Fruit fly (Drosophila melanogaster) whole organism, embryonic: Measurements from ENCODE around the gene Txl.

Source experiments
- Adf1 ChIP-seq: fragments of 200-800 bp; sonication (Bioruptor generic); IDR thresholded peaks from 2 replicates; pipeline ENCODE4 v1.3.6; 2022; ENCODE audit warnings: missing biosample characterization, missing genetic modification characterization
- Awh ChIP-seq: fragments of 200-800 bp; sonication (Bioruptor generic); IDR thresholded peaks from 2 replicates; pipeline ENCODE4, ENCODE4 v1.3.6; 2022; ENCODE audit warnings: missing biosample characterization, missing genetic modification characterization
- C15 ChIP-seq: fragments of 200-800 bp; sonication (Bioruptor generic); IDR thresholded peaks from 3 replicates; pipeline ENCODE4 v1.3.6; 2022; ENCODE audit warnings: missing biosample characterization, missing genetic modification characterization
- CG10209 ChIP-seq: fragments of 200-800 bp; sonication (Bioruptor generic); optimal IDR thresholded peaks from 3 replicates; lab custom pipeline; 2017; ENCODE audit warnings: missing biosample characterization, mild to moderate bottlenecking, missing genetic modification characterization, missing genetic modification reagents
- CG10431 ChIP-seq: fragments of 200-800 bp; sonication (Bioruptor generic); optimal IDR thresholded peaks from 3 replicates; lab custom pipeline; 2018; ENCODE audit warnings: missing biosample characterization, mild to moderate bottlenecking, missing genetic modification characterization
- CG11398 ChIP-seq: fragments of 200-800 bp; sonication (Bioruptor generic); optimal IDR thresholded peaks from 2 replicates; lab custom pipeline; 2016; ENCODE audit warnings: missing biosample characterization, missing genetic modification characterization
- CG12744 ChIP-seq: fragments of 200-800 bp; sonication (Bioruptor generic); optimal IDR thresholded peaks from 2 replicates; lab custom pipeline; 2016; ENCODE audit warnings: missing biosample characterization, missing genetic modification characterization
- CG17359 ChIP-seq: fragments of 200-800 bp; sonication (Bioruptor generic); optimal IDR thresholded peaks from 3 replicates; lab custom pipeline; 2018; ENCODE audit warnings: missing biosample characterization, mild to moderate bottlenecking, missing genetic modification characterization, moderate library complexity
- CG30020 ChIP-seq: fragments of 200-800 bp; optimal IDR thresholded peaks from 2 replicates; lab custom pipeline; 2019; ENCODE audit warnings: missing biosample characterization, mild to moderate bottlenecking, missing genetic modification characterization, moderate library complexity
- CG32772 ChIP-seq: fragments of 200-800 bp; sonication (Bioruptor generic); IDR thresholded peaks from 2 replicates; pipeline ENCODE4 v1.3.6; 2022; ENCODE audit warnings: missing biosample characterization, missing genetic modification characterization
- CG6272 ChIP-seq: fragments of 200-800 bp; sonication (Bioruptor generic); IDR thresholded peaks from 2 replicates; pipeline ENCODE4 v1.3.6; 2022; ENCODE audit warnings: missing biosample characterization, missing genetic modification characterization
- CG8290 ChIP-seq, 3 experiments: fragments of 200-800 bp; sonication (Bioruptor generic); optimal IDR thresholded peaks; 2 replicates each; lab custom pipeline; 2016 to 2019; ENCODE audit warnings: missing biosample characterization in 3 of 3, missing genetic modification characterization in 3 of 3, mild to moderate bottlenecking in 2 of 3, moderate library complexity in 1 of 3
- CTCF ChIP-seq: fragments of 200-800 bp; sonication (Bioruptor generic); optimal IDR thresholded peaks from 2 replicates; lab custom pipeline; 2017; ENCODE audit warnings: missing biosample characterization, mild to moderate bottlenecking, missing genetic modification characterization, moderate library complexity
- Chrac-16 ChIP-seq: fragments of 200-800 bp; sonication (Bioruptor generic); optimal IDR thresholded peaks from 3 replicates; lab custom pipeline; 2016; ENCODE audit warnings: missing biosample characterization, missing genetic modification characterization
- Dfd ChIP-seq, 2 experiments: fragments of >200 bp; optimal IDR thresholded peaks; 2 replicates each; lab custom pipeline; 2017; ENCODE audit warnings: missing biosample characterization in 2 of 2, missing genetic modification characterization in 2 of 2
- Dip3 ChIP-seq: fragments of 200-800 bp; sonication (Bioruptor generic); optimal IDR thresholded peaks from 3 replicates; lab custom pipeline; 2016; ENCODE audit warnings: missing biosample characterization, missing genetic modification characterization
- Drgx ChIP-seq: fragments of 200-800 bp; sonication (Bioruptor generic); IDR thresholded peaks from 2 replicates; pipeline ENCODE4 v1.3.6; 2022; ENCODE audit warnings: missing biosample characterization, missing genetic modification characterization
- Gug ChIP-seq: fragments of 200-800 bp; sonication (Bioruptor generic); IDR thresholded peaks from 4 replicates; pipeline ENCODE4 v1.3.6; 2022; ENCODE audit warnings: missing biosample characterization, missing genetic modification characterization
- HLH3B ChIP-seq: fragments of 200-800 bp; sonication (Bioruptor generic); IDR thresholded peaks from 2 replicates; pipeline ENCODE4 v1.3.6; 2022; ENCODE audit warnings: missing biosample characterization, missing genetic modification characterization
- HLH4C ChIP-seq: fragments of 200-800 bp; sonication (Bioruptor generic); IDR thresholded peaks from 3 replicates; pipeline ENCODE4 v1.3.6; 2022; ENCODE audit warnings: missing biosample characterization, missing genetic modification characterization; ENCODE audit not compliant: partially characterized antibody
- Hand ChIP-seq: fragments of 200-800 bp; sonication (Bioruptor generic); optimal IDR thresholded peaks from 2 replicates; lab custom pipeline; 2017; ENCODE audit warnings: mild to moderate bottlenecking, missing biosample characterization, missing genetic modification reagents, missing genetic modification characterization
- Hr51 ChIP-seq, 2 experiments: fragments of 200-800 bp; sonication (Bioruptor generic); optimal IDR thresholded peaks; 2 replicates in 1 of 2; 3 replicates in 1 of 2; lab custom pipeline; 2016 to 2018; ENCODE audit warnings: missing biosample characterization in 2 of 2, missing genetic modification characterization in 2 of 2, mild to moderate bottlenecking in 1 of 2, moderate library complexity in 1 of 2
- Jarid2 ChIP-seq: fragments of 200-800 bp; sonication (Bioruptor generic); optimal IDR thresholded peaks from 3 replicates; lab custom pipeline; 2017; ENCODE audit warnings: mild to moderate bottlenecking, missing biosample characterization, missing genetic modification reagents, missing genetic modification characterization
- MTF-1 ChIP-seq: fragments of 200-800 bp; sonication (Bioruptor generic); optimal IDR thresholded peaks from 2 replicates; lab custom pipeline; 2018; ENCODE audit warnings: missing biosample characterization, mild to moderate bottlenecking, missing genetic modification characterization, borderline replicate concordance
- Myb ChIP-seq: fragments of 200-800 bp; sonication (Bioruptor generic); optimal IDR thresholded peaks from 2 replicates; lab custom pipeline; 2016; ENCODE audit warnings: missing biosample characterization, missing genetic modification characterization
- NC2α ChIP-seq: fragments of 200-800 bp; sonication (Bioruptor generic); optimal IDR thresholded peaks from 2 replicates; lab custom pipeline; 2016; ENCODE audit warnings: missing biosample characterization, missing genetic modification characterization
- NC2β ChIP-seq: fragments of 200-800 bp; sonication (Bioruptor generic); optimal IDR thresholded peaks from 2 replicates; lab custom pipeline; 2016; ENCODE audit warnings: missing biosample characterization, missing genetic modification characterization
- Sin3A ChIP-seq: fragments of >200 bp; optimal IDR thresholded peaks from 2 replicates; lab custom pipeline; 2018
- Sox102F ChIP-seq: fragments of 200-800 bp; sonication (Bioruptor generic); optimal IDR thresholded peaks from 2 replicates; lab custom pipeline; 2018; ENCODE audit warnings: missing biosample characterization, mild to moderate bottlenecking, missing genetic modification characterization, moderate library complexity
- Xrp1 ChIP-seq: fragments of 200-800 bp; sonication (Bioruptor generic); IDR thresholded peaks from 2 replicates; pipeline ENCODE4 v1.3.6; 2022; ENCODE audit warnings: missing biosample characterization, missing genetic modification characterization
- YL-1 ChIP-seq: fragments of 200-800 bp; sonication (Bioruptor generic); optimal IDR thresholded peaks from 3 replicates; lab custom pipeline; 2017; ENCODE audit warnings: missing biosample characterization, mild to moderate bottlenecking, missing genetic modification characterization
- bowl ChIP-seq: fragments of 200-800 bp; sonication (Bioruptor generic); IDR thresholded peaks from 2 replicates; pipeline ENCODE4 v1.3.6; 2022; ENCODE audit warnings: missing biosample characterization, missing genetic modification characterization
- bsh ChIP-seq, 2 experiments: fragments of 200-800 bp; sonication (Bioruptor generic); optimal IDR thresholded peaks; 2 replicates each; lab custom pipeline; 2017 to 2018; ENCODE audit warnings: mild to moderate bottlenecking in 2 of 2, missing biosample characterization in 2 of 2, missing genetic modification characterization in 2 of 2, moderate library complexity in 1 of 2
- cg ChIP-seq: fragments of 200-800 bp; sonication (Bioruptor generic); optimal IDR thresholded peaks from 3 replicates; lab custom pipeline; 2019; ENCODE audit warnings: missing biosample characterization, mild to moderate bottlenecking, missing genetic modification characterization, moderate library complexity
- chinmo ChIP-seq: fragments of 200-800 bp; sonication (Bioruptor generic); IDR thresholded peaks from 4 replicates; pipeline ENCODE4 v1.3.6; 2022; ENCODE audit warnings: missing biosample characterization, missing genetic modification characterization; ENCODE audit not compliant: partially characterized antibody
- crol ChIP-seq: fragments of 200-800 bp; sonication (Bioruptor generic); IDR thresholded peaks from 2 replicates; pipeline ENCODE4 v1.3.6; 2022; ENCODE audit warnings: missing biosample characterization, missing genetic modification characterization
- cwo ChIP-seq: fragments of 200-800 bp; sonication (Bioruptor generic); optimal IDR thresholded peaks from 3 replicates; lab custom pipeline; 2017; ENCODE audit warnings: missing biosample characterization, missing genetic modification characterization, mild to moderate bottlenecking, moderate library complexity, missing genetic modification reagents
- dm ChIP-seq: fragments of 200-800 bp; sonication (Bioruptor generic); optimal IDR thresholded peaks from 3 replicates; lab custom pipeline; 2016; ENCODE audit warnings: missing biosample characterization, missing genetic modification characterization
- dpn ChIP-seq, 2 experiments: fragments of 200-800 bp; sonication (Bioruptor generic); optimal IDR thresholded peaks; 3 replicates each; lab custom pipeline; 2016; ENCODE audit warnings: missing biosample characterization in 2 of 2, missing genetic modification characterization in 2 of 2
- gt ChIP-seq: fragments of 200-800 bp; sonication (Bioruptor generic); IDR thresholded peaks from 2 replicates; pipeline ENCODE4 v1.3.6; 2022; ENCODE audit warnings: missing biosample characterization, missing genetic modification characterization
- knrl ChIP-seq: fragments of 200-800 bp; sonication (Bioruptor generic); IDR thresholded peaks from 3 replicates; pipeline ENCODE4 v1.3.6; 2022; ENCODE audit warnings: missing biosample characterization, missing genetic modification characterization; ENCODE audit not compliant: partially characterized antibody
- nerfin-1 ChIP-seq: fragments of 200-800 bp; sonication (Bioruptor generic); optimal IDR thresholded peaks from 3 replicates; lab custom pipeline; 2019; ENCODE audit warnings: missing biosample characterization, mild to moderate bottlenecking, missing genetic modification characterization, moderate library complexity
- pan ChIP-seq, 4 experiments: fragments of >200 bp in 3 of 4; fragments of 200-800 bp in 1 of 4; sonication (Bioruptor generic) in 1 of 4; optimal IDR thresholded peaks in 3 of 4; IDR thresholded peaks in 1 of 4; 2 replicates each; pipeline versions ENCODE4 v1.3.6 to Lab custom; 2017 to 2022; ENCODE audit warnings: missing biosample characterization in 2 of 4, missing genetic modification characterization in 2 of 4, mixed read lengths in 1 of 4
- run ChIP-seq: fragments of 200-800 bp; sonication (Bioruptor generic); optimal IDR thresholded peaks from 3 replicates; lab custom pipeline; 2018; ENCODE audit warnings: missing biosample characterization, mild to moderate bottlenecking, missing genetic modification characterization
- slou ChIP-seq: fragments of 200-800 bp; sonication (Bioruptor generic); optimal IDR thresholded peaks from 3 replicates; lab custom pipeline; 2016; ENCODE audit warnings: missing biosample characterization, missing genetic modification characterization
- trh ChIP-seq: fragments of 200-800 bp; sonication (Bioruptor generic); optimal IDR thresholded peaks from 2 replicates; lab custom pipeline; 2016; ENCODE audit warnings: missing biosample characterization, missing genetic modification characterization
- zfh1 ChIP-seq: fragments of 200-800 bp; sonication (Bioruptor generic); IDR thresholded peaks from 3 replicates; pipeline ENCODE4 v1.3.6; 2022; ENCODE audit warnings: missing biosample characterization, missing genetic modification characterization

Txl gene

DNA sequence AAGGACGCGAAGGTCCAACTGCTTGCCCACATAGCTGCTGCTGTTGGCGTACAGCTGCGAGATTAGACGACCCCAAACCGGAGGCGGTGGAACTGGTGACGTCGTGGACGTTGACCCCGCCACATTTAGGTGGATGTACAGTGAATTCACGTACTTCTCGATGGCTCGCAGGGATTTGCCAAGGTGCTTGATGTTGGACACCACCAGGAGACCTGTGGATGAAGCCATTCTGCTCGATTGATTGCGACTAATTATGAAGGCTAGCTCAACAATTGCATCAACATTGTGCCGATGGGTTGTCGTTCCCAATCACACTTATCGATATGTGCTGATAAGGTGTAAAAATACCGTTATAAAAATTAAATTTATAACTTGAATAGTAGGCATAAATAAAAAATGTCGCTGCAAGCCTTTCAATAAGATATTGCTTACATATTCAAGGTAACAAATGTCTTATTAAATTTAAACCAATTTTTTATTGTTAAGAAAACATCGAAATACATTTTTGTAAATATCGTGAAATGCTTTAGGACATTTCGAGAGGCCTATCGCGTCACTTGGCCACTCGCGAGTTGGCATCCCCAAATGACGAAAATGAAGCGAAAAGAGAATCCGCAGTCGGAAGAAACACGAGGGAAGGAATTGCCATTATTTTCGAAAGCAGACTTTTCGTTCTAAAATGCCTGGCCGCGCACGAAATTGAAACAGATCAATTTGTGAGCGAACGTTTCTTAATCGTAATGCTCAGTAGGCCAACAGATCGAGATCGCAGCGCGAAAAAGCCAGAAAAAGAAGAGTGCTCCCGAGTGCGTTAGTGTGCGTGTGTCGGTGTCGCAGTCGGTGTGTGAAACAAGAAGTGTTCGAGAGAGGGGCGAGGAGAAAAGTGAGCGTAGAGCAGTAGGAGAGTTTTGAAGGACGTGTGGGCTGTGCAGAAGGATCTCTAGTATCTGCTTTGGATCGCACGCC is 3.2 kb downstream of the Txl start, which contains the start of the genes Ppat-Dpck and scny (continued):
- TF ChIP-seq CG8290 (GFP tag; optimal IDR thresholded peaks at IDR 0.05; lab: Kevin White, UChicago) = peak; percentile 21
- no peak for TF ChIP-seq CG8290 (tag; optimal IDR thresholded peaks at IDR 0.05; lab: Kevin White, UChicago)
- no peak for TF ChIP-seq CG17359 (tag; lab: Kevin White, UChicago)
- TF ChIP-seq chinmo (GFP tag; lab: Robert Waterston, UW) = peak; percentile 77; the same call in 2 of the 4 replicates
- no peak for TF ChIP-seq zfh1
- peak; percentile 90 for TF ChIP-seq cg (GFP tag; lab: Kevin White, UChicago)
- no peak for TF ChIP-seq Awh (GFP tag; lab: Robert Waterston, UW)
- TF ChIP-seq knrl (GFP tag; lab: Robert Waterston, UW) = peak; percentile 95
- TF ChIP-seq CG10431 (GFP tag; lab: Kevin White, UChicago) = no peak
- no peak for TF ChIP-seq gt
- TF ChIP-seq NC2α (GFP tag; lab: Kevin White, UChicago) = no peak
- TF ChIP-seq slou = no peak
- no peak for TF ChIP-seq run
- no peak for TF ChIP-seq NC2β (GFP tag; lab: Kevin White, UChicago)
- TF ChIP-seq bowl (GFP tag; lab: Robert Waterston, UW) = no peak
- TF ChIP-seq Gug (GFP tag; lab: Robert Waterston, UW) = no peak
- TF ChIP-seq Myb (GFP tag; lab: Kevin White, UChicago) = peak; percentile 71
- no peak for TF ChIP-seq Dfd (GFP tag; optimal IDR thresholded peaks at IDR 0.05; lab: Kevin White, UChicago)
- no peak for TF ChIP-seq MTF-1 (GFP tag; lab: Kevin White, UChicago)
- TF ChIP-seq Dip3 (GFP tag; lab: Kevin White, UChicago) = no peak
- TF ChIP-seq C15 (GFP tag; lab: Robert Waterston, UW) = no peak
- TF ChIP-seq CG6272 (GFP tag; lab: Robert Waterston, UW) = 0 out of 2 replicates have a peak, but pooled peaks have one; percentile 4
- no peak for TF ChIP-seq trh (GFP tag; lab: Kevin White, UChicago)
- no peak for TF ChIP-seq Sox102F
- no peak for TF ChIP-seq dpn (GFP tag; optimal IDR thresholded peaks at IDR 0.05; lab: Kevin White, UChicago)
- no peak for TF ChIP-seq Hr51 (GFP tag; optimal IDR thresholded peaks at IDR 0.05; lab: Kevin White, UChicago)
- no peak for TF ChIP-seq Chrac-16 (GFP tag; lab: Kevin White, UChicago)

DNA sequence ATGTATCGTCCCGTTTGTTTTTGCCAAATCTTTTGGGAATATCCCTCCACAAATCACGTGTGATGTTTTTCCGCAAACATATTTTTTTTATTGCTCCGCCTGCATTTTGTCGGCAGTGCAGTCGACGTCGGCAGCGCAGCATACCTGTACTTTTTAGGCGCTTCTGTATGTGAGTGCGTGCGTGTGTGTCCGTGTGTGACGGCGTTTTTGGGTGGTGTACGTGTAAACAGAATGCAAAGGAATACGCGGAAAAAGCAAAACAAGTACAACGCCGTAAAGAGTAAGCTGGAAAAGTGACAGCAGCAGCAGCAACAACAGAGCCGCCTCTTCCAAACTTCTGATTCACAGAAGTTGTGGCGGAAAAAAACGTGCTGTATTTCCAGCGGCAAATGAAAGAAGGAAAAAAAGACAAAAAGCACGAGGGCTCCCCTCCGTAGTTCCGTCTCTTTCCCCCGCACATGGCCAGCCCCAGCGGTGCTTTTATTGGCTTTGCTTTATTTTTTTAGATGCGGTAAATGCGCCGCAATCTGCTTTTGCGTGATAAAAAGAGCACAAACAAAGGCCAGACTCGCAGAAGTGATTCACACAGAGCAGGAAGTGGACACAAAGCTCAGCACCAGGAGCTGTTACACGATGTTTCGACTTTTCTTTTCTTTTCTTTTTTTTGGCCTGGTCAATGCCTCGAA is 4.6 kb downstream of the Txl start:
- peak; percentile 67 for TF ChIP-seq nerfin-1 (tag; lab: Kevin White, UChicago)
- TF ChIP-seq cwo (GFP tag; lab: Kevin White, UChicago) = peak; percentile 87
- peak; percentile 76 for TF ChIP-seq Adf1
- TF ChIP-seq HLH4C = no peak
- no peak for TF ChIP-seq CG10209 (GFP tag; lab: Kevin White, UChicago)
- peak; percentile 58 for TF ChIP-seq YL-1 (GFP tag; lab: Kevin White, UChicago)
- no peak for TF ChIP-seq crol
- TF ChIP-seq pan (optimal IDR thresholded peaks at IDR 0.05; lab: Kevin White, UChicago) = no peak
- no peak for TF ChIP-seq pan (GFP tag; optimal IDR thresholded peaks at IDR 0.05 in 1 of 2, IDR thresholded peaks at IDR 0.05 in 1 of 2)
- peak; percentile 14 for TF ChIP-seq Sin3A (lab: Kevin White, UChicago)
- TF ChIP-seq CG30020 (tag; lab: Kevin White, UChicago) = no peak
- no peak for TF ChIP-seq Xrp1
- no peak for TF ChIP-seq Jarid2
- TF ChIP-seq cg (GFP tag; lab: Kevin White, UChicago) = peak; percentile 81
- TF ChIP-seq dm (GFP tag; lab: Kevin White, UChicago) = peak; percentile 27
- 0 out of 2 replicates have a peak, but pooled peaks have one; percentile 11 for TF ChIP-seq CG32772 (GFP tag; lab: Robert Waterston, UW)
- peak in 1 of 2 experiments; percentile 83 for TF ChIP-seq bsh (GFP tag; optimal IDR thresholded peaks at IDR 0.05; lab: Kevin White, UChicago)
- TF ChIP-seq Drgx (GFP tag; lab: Robert Waterston, UW) = peak; percentile 7
- TF ChIP-seq Hand (GFP tag; lab: Kevin White, UChicago) = no peak
- TF ChIP-seq HLH3B (GFP tag; lab: Robert Waterston, UW) = no peak
- TF ChIP-seq CG11398 (GFP tag; lab: Kevin White, UChicago) = no peak
- TF ChIP-seq CTCF (GFP tag; lab: Kevin White, UChicago) = no peak
- no peak for TF ChIP-seq CG12744 (GFP tag; lab: Kevin White, UChicago)
